Worm (Caenorhabditis elegans) whole organism, L3 larva: ENCODE results near the gene acy-3.

Experiments
- nhr-25 ChIP-seq: sonication (generic microtip); optimal IDR thresholded peaks from 2 replicates; lab custom pipeline; 2017; ENCODE audit warnings: missing biosample characterization, missing genetic modification characterization
- unc-39 ChIP-seq: sonication (generic microtip); optimal IDR thresholded peaks from 4 replicates; lab custom pipeline; 2017; ENCODE audit warnings: missing biosample characterization, missing genetic modification characterization

ce11 chrIII:3782853-3783252 is 3.4 kb downstream of the acy-3 start:
- TF ChIP-seq nhr-25 (tag; lab: Kevin White, UChicago): no peak
- TF ChIP-seq unc-39 (tag; lab: Kevin White, UChicago): no peak
